Fruit fly (Drosophila melanogaster) whole organism, pupa: ENCODE data around the gene CG16903.

Source experiments
- CG10348 ChIP-seq: fragments of 200-800 bp; sonication (Bioruptor generic); IDR thresholded peaks from 2 replicates; pipeline ENCODE4 v1.3.6; 2022; ENCODE audit warnings: missing biosample characterization, missing genetic modification characterization
- CG12605 ChIP-seq: fragments of 200-800 bp; sonication (Bioruptor generic); IDR thresholded peaks from 2 replicates; pipeline ENCODE4 v1.3.6; 2022; ENCODE audit warnings: missing biosample characterization, missing genetic modification characterization
- CG13204 ChIP-seq: fragments of 200-800 bp; sonication (Bioruptor generic); optimal IDR thresholded peaks from 2 replicates; lab custom pipeline; 2018; ENCODE audit warnings: missing biosample characterization, mild to moderate bottlenecking, missing genetic modification characterization, moderate library complexity
- CG14655 ChIP-seq: fragments of 200-800 bp; sonication (Bioruptor generic); optimal IDR thresholded peaks from 3 replicates; lab custom pipeline; 2017; ENCODE audit warnings: mild to moderate bottlenecking, missing biosample characterization, missing genetic modification reagents, missing genetic modification characterization
- CG15710 ChIP-seq: fragments of 200-800 bp; sonication (Bioruptor generic); optimal IDR thresholded peaks from 2 replicates; lab custom pipeline; 2018; ENCODE audit warnings: missing biosample characterization, mild to moderate bottlenecking, missing genetic modification characterization, moderate library complexity
- CG17806 ChIP-seq: fragments of 200-800 bp; sonication (Bioruptor generic); optimal IDR thresholded peaks from 2 replicates; lab custom pipeline; 2018; ENCODE audit warnings: missing biosample characterization, mild to moderate bottlenecking, missing genetic modification characterization, moderate library complexity
- CG9948 ChIP-seq: fragments of 200-800 bp; sonication (Bioruptor generic); optimal IDR thresholded peaks from 2 replicates; lab custom pipeline; 2018; ENCODE audit warnings: missing biosample characterization, mild to moderate bottlenecking, missing genetic modification characterization, moderate library complexity
- D1 ChIP-seq: fragments of 200-800 bp; sonication (Bioruptor generic); optimal IDR thresholded peaks from 2 replicates; lab custom pipeline; 2018; ENCODE audit warnings: missing biosample characterization, mild to moderate bottlenecking, missing genetic modification characterization, moderate library complexity
- Pif1A ChIP-seq: fragments of 200-800 bp; sonication (Bioruptor generic); optimal IDR thresholded peaks from 3 replicates; lab custom pipeline; 2016; ENCODE audit warnings: missing biosample characterization, missing genetic modification characterization
- Snoo ChIP-seq: fragments of 200-800 bp; sonication (Bioruptor generic); optimal IDR thresholded peaks from 3 replicates; lab custom pipeline; 2017; ENCODE audit warnings: missing biosample characterization, mild to moderate bottlenecking, missing genetic modification characterization, inconsistent platforms
- fd96Ca ChIP-seq: fragments of 200-800 bp; sonication (Bioruptor generic); IDR thresholded peaks from 3 replicates; pipeline ENCODE4 v1.3.6; 2022; ENCODE audit warnings: missing biosample characterization, missing genetic modification characterization
- rn ChIP-seq: fragments of 200-800 bp; sonication (Bioruptor generic); IDR thresholded peaks from 2 replicates; pipeline ENCODE4 v1.3.6; 2022; ENCODE audit warnings: missing biosample characterization, missing genetic modification characterization

dm6 chrX:2081848-2082365, 1.7 kb upstream of the CG16903 start:
- TF ChIP-seq CG15710 (tag; lab: Kevin White, UChicago), result no peak
- no peak for TF ChIP-seq rn (GFP tag; lab: Robert Waterston, UW)
- no peak for TF ChIP-seq CG13204 (GFP tag; lab: Kevin White, UChicago)
- no peak for TF ChIP-seq fd96Ca (GFP tag; lab: Robert Waterston, UW)
- no peak for TF ChIP-seq D1 (tag; lab: Kevin White, UChicago)
- TF ChIP-seq CG17806 (tag; lab: Kevin White, UChicago), result no peak
- no peak for TF ChIP-seq CG12605
- TF ChIP-seq Pif1A (GFP tag; lab: Kevin White, UChicago), result no peak
- TF ChIP-seq CG14655 (GFP tag; lab: Kevin White, UChicago), result no peak
- TF ChIP-seq CG9948 (tag; lab: Kevin White, UChicago), result no peak
- no peak for TF ChIP-seq CG10348 (GFP tag; lab: Robert Waterston, UW)
- no peak for TF ChIP-seq Snoo (tag; lab: Kevin White, UChicago)
